Comparison of ENCODE assay signal across 2 fruit fly cellular contexts in the genomic region with DNA sequence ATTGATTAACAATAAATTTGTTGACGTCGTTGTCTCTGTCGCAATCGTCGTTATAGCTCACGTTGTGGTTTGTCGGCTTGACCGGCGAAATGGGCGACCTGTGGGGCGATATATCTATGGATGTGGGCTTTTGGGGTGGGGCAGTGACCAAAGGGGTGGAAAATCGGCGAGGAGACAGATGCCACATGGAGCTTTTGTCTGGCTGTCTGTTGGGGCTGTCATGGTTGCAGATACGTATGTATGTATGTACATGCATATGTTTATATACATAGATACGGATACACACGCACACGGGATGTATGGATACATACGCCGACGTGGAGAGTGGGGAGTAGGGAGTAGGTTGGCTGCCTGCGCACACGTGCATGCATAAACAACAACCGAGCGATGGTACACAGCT.
TF ChIP-seq lines count a peak whose summit lies in the region.

No protein-coding gene starts in this region.

- TF ChIP-seq CTCF in whole organism, embryonic (GFP tag; optimal IDR thresholded peaks at IDR 0.05; lab: Kevin White, UChicago): no peak

TF ChIP-seq in whole organism, embryonic, 481 proteins besides CTCF, POLR2A, EP300 and RAD21:
- peak; percentile 28; the same call in 1 of the 3 replicates for TF ChIP-seq CG34422 (GFP tag; IDR thresholded peaks at IDR 0.05; lab: Robert Waterston, UW)
- TF ChIP-seq cg (GFP tag; optimal IDR thresholded peaks at IDR 0.05; lab: Kevin White, UChicago): peak; percentile 26
- 0 out of 4 replicates have a peak, but pooled peaks have one; percentile 26 for TF ChIP-seq chinmo (GFP tag; IDR thresholded peaks at IDR 0.05; lab: Robert Waterston, UW; ENCODE audit: partially characterized antibody)
- TF ChIP-seq ci (GFP tag; IDR thresholded peaks at IDR 0.05; lab: Robert Waterston, UW): 0 out of 3 replicates have a peak, but pooled peaks have one; percentile 44
- TF ChIP-seq crol (GFP tag; IDR thresholded peaks at IDR 0.05; lab: Robert Waterston, UW): peak; percentile 29
- TF ChIP-seq CG32767 (GFP tag; IDR thresholded peaks at IDR 0.05; lab: Robert Waterston, UW): peak; percentile 64
- no peak for TF ChIP-seq CG3838 (GFP tag; optimal IDR thresholded peaks at IDR 0.05; lab: Kevin White, UChicago)
- TF ChIP-seq sens-2 (GFP tag; IDR thresholded peaks at IDR 0.05; lab: Robert Waterston, UW): no peak
- no peak for TF ChIP-seq pum (GFP tag; optimal IDR thresholded peaks at IDR 0.05; lab: Kevin White, UChicago)
- TF ChIP-seq scrt (GFP tag; optimal IDR thresholded peaks at IDR 0.05; lab: Kevin White, UChicago): peak; percentile 66
- peak; percentile 67 for TF ChIP-seq Med (GFP tag; lab: Kevin White, UChicago)
- TF ChIP-seq onecut (GFP tag; IDR thresholded peaks at IDR 0.05; lab: Robert Waterston, UW): peak; percentile 79

TF ChIP-seq in whole organism, prepupa, 60 proteins besides CTCF, POLR2A, EP300 and RAD21:
- TF ChIP-seq CG8319 (GFP tag; optimal IDR thresholded peaks at IDR 0.05; lab: Kevin White, UChicago) (no peak), CG6163 (GFP tag; IDR thresholded peaks at IDR 0.05; lab: Robert Waterston, UW) (0 out of 3 replicates have a peak, but pooled peaks have one; percentile 36), fd85E (GFP tag; optimal IDR thresholded peaks at IDR 0.05; lab: Kevin White, UChicago) (no peak), lz (GFP tag; optimal IDR thresholded peaks at IDR 0.05; lab: Kevin White, UChicago) (no peak)
